Worm (Caenorhabditis elegans): ENCODE data around the gene F44E7.3.

Gene F44E7.3

DNA sequence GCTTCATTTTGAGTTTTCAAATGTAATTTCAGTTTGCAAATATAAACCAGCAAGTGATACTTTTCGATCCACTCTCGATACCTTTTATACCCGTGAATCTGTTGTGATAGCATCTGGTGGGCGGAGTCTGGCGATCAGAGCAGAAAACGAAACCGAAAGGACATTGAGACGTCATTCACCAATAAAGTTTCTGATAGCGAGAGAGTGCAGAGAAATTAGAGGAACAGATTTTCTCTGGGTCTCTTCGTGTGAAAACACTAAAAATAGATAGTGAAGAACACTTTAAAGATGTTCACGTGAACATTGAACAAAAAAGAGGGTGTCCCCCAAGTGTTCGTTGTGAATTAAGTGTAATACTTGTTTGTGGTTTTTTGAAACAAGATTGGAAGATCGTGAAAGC, 8.0 kb upstream of the F44E7.3 start, which contains the start of gene pgph-3:
TSS of gene pgph-3 (minus strand) at position 60 of the 400 bp plus-strand sequence.
- TF ChIP-seq zip-11 (GFP tag; IDR thresholded peaks at IDR 0.05): no peak
- no peak for TF ChIP-seq unc-130 (GFP tag; optimal IDR thresholded peaks at IDR 0.05)
- TF ChIP-seq saeg-2 (GFP tag; IDR thresholded peaks at IDR 0.05): peak; percentile 77; the same call in 1 of the 2 replicates
- no peak for TF ChIP-seq daf-19 (GFP tag; conservative IDR thresholded peaks at IDR 0.05)
- peak; percentile 67; the same call in 1 of the 2 replicates for TF ChIP-seq tra-1 (GFP tag; IDR thresholded peaks at IDR 0.05)
- no peak for TF ChIP-seq daf-8 (GFP tag; IDR thresholded peaks at IDR 0.05)
- peak in 1 of 2 experiments; percentile 75 for TF ChIP-seq lsy-2 (tag; optimal IDR thresholded peaks at IDR 0.05)
- no peak for TF ChIP-seq ZK337.2 (GFP tag; IDR thresholded peaks at IDR 0.05)
- TF ChIP-seq arid-1 (GFP tag; conservative IDR thresholded peaks at IDR 0.05): no peak; the same call in 1 of the 2 replicates
- TF ChIP-seq hlh-11 (tag; optimal IDR thresholded peaks at IDR 0.05): peak; percentile 97
- no peak for TF ChIP-seq rbr-2 (tag; optimal IDR thresholded peaks at IDR 0.05)
- TF ChIP-seq mes-2 (tag; optimal IDR thresholded peaks at IDR 0.05; ENCODE audit: poor library complexity, severe bottlenecking): no peak
- peak; percentile 49 for TF ChIP-seq nhr-6 (tag; optimal IDR thresholded peaks at IDR 0.05)
- TF ChIP-seq ctbp-1 (GFP tag; IDR thresholded peaks at IDR 0.05): no peak
- no peak for TF ChIP-seq ceh-44 (GFP tag; IDR thresholded peaks at IDR 0.05)
- TF ChIP-seq duxl-1 (tag; optimal IDR thresholded peaks at IDR 0.05; ENCODE audit: poor library complexity): no peak
- TF ChIP-seq set-16 (GFP tag; IDR thresholded peaks at IDR 0.05): no peak
- TF ChIP-seq dmd-8 (GFP tag; IDR thresholded peaks at IDR 0.05): no peak
- TF ChIP-seq mdt-29 (GFP tag; IDR thresholded peaks at IDR 0.05): no peak
- TF ChIP-seq lir-3 (tag; optimal IDR thresholded peaks at IDR 0.05): no peak
- TF ChIP-seq Y105C5A.15 (GFP tag; IDR thresholded peaks at IDR 0.05): no peak
- no peak for TF ChIP-seq lin-15B (tag; optimal IDR thresholded peaks at IDR 0.05)
- TF ChIP-seq php-3 (GFP tag; IDR thresholded peaks at IDR 0.05): peak; percentile 84
- no peak for TF ChIP-seq ZK546.5 (tag; optimal IDR thresholded peaks at IDR 0.05)
- peak; percentile 59 for TF ChIP-seq pqm-1 (tag; optimal IDR thresholded peaks at IDR 0.05)
- TF ChIP-seq ceh-20 (GFP tag; IDR thresholded peaks at IDR 0.05): peak; percentile 75
- peak; percentile 46 for TF ChIP-seq T20F7.1 (GFP tag; optimal IDR thresholded peaks at IDR 0.05)
- TF ChIP-seq F26F4.8 (GFP tag; conservative IDR thresholded peaks at IDR 0.05): no peak
- peak in 1 of 2 experiments; percentile 41 for TF ChIP-seq hif-1 (tag; optimal IDR thresholded peaks at IDR 0.05)
- peak; percentile 93 for TF ChIP-seq nhr-48 (tag; optimal IDR thresholded peaks at IDR 0.05)
- TF ChIP-seq hlh-30 (tag; optimal IDR thresholded peaks at IDR 0.05; ENCODE audit: insufficient read depth): peak; percentile 84
- TF ChIP-seq ceh-82 (tag; optimal IDR thresholded peaks at IDR 0.05): no peak
- TF ChIP-seq F10B5.3 (tag; optimal IDR thresholded peaks at IDR 0.05): no peak
- peak; percentile 49; the same call in 1 of the 2 replicates for TF ChIP-seq zfp-3 (GFP tag; conservative IDR thresholded peaks at IDR 0.05)
- no peak for TF ChIP-seq daf-12 (tag; optimal IDR thresholded peaks at IDR 0.05)
- no peak for TF ChIP-seq nhr-237 (tag; optimal IDR thresholded peaks at IDR 0.05)
- TF ChIP-seq ceh-32 (tag; optimal IDR thresholded peaks at IDR 0.05; ENCODE audit: poor library complexity): no peak
- no peak for TF ChIP-seq unc-39 (tag; optimal IDR thresholded peaks at IDR 0.05)
- TF ChIP-seq Y5F2A.4 (GFP tag; optimal IDR thresholded peaks at IDR 0.05): no peak
- TF ChIP-seq nhr-11 (tag; optimal IDR thresholded peaks at IDR 0.05): peak; percentile 32
- TF ChIP-seq dpl-1 (GFP tag; optimal IDR thresholded peaks at IDR 0.05): no peak
- no peak for TF ChIP-seq fkh-10 (GFP tag; optimal IDR thresholded peaks at IDR 0.05)
- TF ChIP-seq nhr-25 (tag; optimal IDR thresholded peaks at IDR 0.05; ENCODE audit: borderline replicate concordance, insufficient read depth): peak; percentile 61
- TF ChIP-seq madf-9 (GFP tag; conservative IDR thresholded peaks at IDR 0.05): 0 out of 2 replicates have a peak, but pooled peaks have one; percentile 16
- TF ChIP-seq lin-29 (GFP tag; IDR thresholded peaks at IDR 0.05): no peak
- no peak for TF ChIP-seq hmg-1.1 (GFP tag; IDR thresholded peaks at IDR 0.05)
- peak; percentile 75 to 94 for TF ChIP-seq mdl-1 (tag; optimal IDR thresholded peaks at IDR 0.05)
- TF ChIP-seq nhr-111 (GFP tag; optimal IDR thresholded peaks at IDR 0.05): no peak
- peak; percentile 69 for TF ChIP-seq nhr-76 (tag; optimal IDR thresholded peaks at IDR 0.05)
- no peak for TF ChIP-seq sdz-12 (GFP tag; optimal IDR thresholded peaks at IDR 0.05)
- TF ChIP-seq ztf-11 (tag; optimal IDR thresholded peaks at IDR 0.05): no peak

Data from whole organism, L4 larva.